Fruit fly (Drosophila melanogaster) whole organism, wandering third instar larva: ENCODE results near the gene CG17919.

ENCODE experiments used
- HLH106 ChIP-seq: fragments of 200-800 bp; optimal IDR thresholded peaks from 3 replicates; lab custom pipeline; 2019; ENCODE audit warnings: missing biosample characterization, mild to moderate bottlenecking, missing genetic modification characterization, moderate library complexity
- Sp1 ChIP-seq: fragments of 200-800 bp; sonication (Bioruptor generic); optimal IDR thresholded peaks from 3 replicates; lab custom pipeline; 2019; ENCODE audit warnings: missing biosample characterization, mild to moderate bottlenecking, missing genetic modification characterization, moderate library complexity
- fru ChIP-seq: fragments of 200-800 bp; sonication (Bioruptor generic); optimal IDR thresholded peaks from 3 replicates; lab custom pipeline; 2016; ENCODE audit warnings: missing biosample characterization, mild to moderate bottlenecking, missing genetic modification characterization
- h ChIP-seq: fragments of 200-800 bp; sonication (Bioruptor generic); optimal IDR thresholded peaks from 3 replicates; lab custom pipeline; 2016; ENCODE audit warnings: missing biosample characterization, mild to moderate bottlenecking, missing genetic modification characterization
- psq ChIP-seq: fragments of 200-800 bp; sonication (Bioruptor generic); optimal IDR thresholded peaks from 3 replicates; lab custom pipeline; 2017; ENCODE audit warnings: missing biosample characterization, mild to moderate bottlenecking, missing genetic modification characterization, moderate library complexity
- rgr ChIP-seq: fragments of 200-800 bp; sonication (Bioruptor generic); optimal IDR thresholded peaks from 3 replicates; lab custom pipeline; 2016; ENCODE audit warnings: missing biosample characterization, mild to moderate bottlenecking, missing genetic modification characterization
- tai ChIP-seq: sonication (Bioruptor generic); optimal IDR thresholded peaks from 2 replicates; lab custom pipeline; 2016; ENCODE audit warnings: missing biosample characterization, missing genetic modification characterization

DNA sequence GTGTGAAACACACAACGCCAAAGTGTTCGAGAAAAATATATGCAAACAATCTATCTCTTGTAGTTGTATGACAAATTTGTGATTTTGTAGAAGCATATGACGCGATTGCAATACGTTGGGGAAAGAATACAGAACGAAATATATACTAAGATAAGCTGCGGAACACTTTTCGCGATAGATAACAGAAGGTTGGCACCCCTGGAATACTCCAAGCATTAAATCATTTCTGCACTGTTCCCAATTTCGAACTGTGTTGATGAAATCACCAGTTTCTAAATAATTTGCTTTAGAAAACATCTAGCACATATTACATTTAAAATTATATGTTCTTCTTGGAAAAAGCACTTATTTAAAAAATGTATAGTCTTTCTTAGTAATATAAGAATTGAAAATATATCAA is 10.6 kb downstream of the CG17919 start:
- no peak for TF ChIP-seq fru
- TF ChIP-seq h = no peak
- no peak for TF ChIP-seq tai (GFP tag; lab: Kevin White, UChicago)
- TF ChIP-seq psq (GFP tag; lab: Kevin White, UChicago) = no peak
- no peak for TF ChIP-seq HLH106 (tag; lab: Kevin White, UChicago)
- no peak for TF ChIP-seq rgr (GFP tag; lab: Kevin White, UChicago)
- no peak for TF ChIP-seq Sp1 (GFP tag; lab: Kevin White, UChicago)
